Worm (Caenorhabditis elegans) whole organism, young adult: ENCODE measurements around the gene ugt-61.

Experiments
- B0019.2 ChIP-seq: fragments of 200-800 bp; sonication (Bioruptor generic); conservative IDR thresholded peaks from 2 replicates; pipeline ENCODE4 v1.3.6; 2022; ENCODE audit warnings: missing genetic modification reagents, missing genetic modification characterization, missing compliant biosample characterization
- B0261.1 ChIP-seq: sonication (generic microtip); optimal IDR thresholded peaks from 2 replicates; lab custom pipeline; 2016; ENCODE audit warnings: mild to moderate bottlenecking, missing genetic modification characterization, moderate library complexity, missing compliant biosample characterization
- F23B12.7 ChIP-seq: sonication (generic microtip); optimal IDR thresholded peaks from 2 replicates; lab custom pipeline; 2017; ENCODE audit warnings: missing genetic modification characterization, mild to moderate bottlenecking, missing compliant biosample characterization, antibody characterized with exemption, moderate library complexity; ENCODE audit not compliant: insufficient read depth
- F37B4.10 ChIP-seq: fragments of 200-800 bp; sonication (Bioruptor generic); IDR thresholded peaks from 2 replicates; pipeline ENCODE4 v1.3.6; 2022; ENCODE audit warnings: missing genetic modification characterization, missing compliant biosample characterization
- F39B2.1 ChIP-seq: fragments of 200-800 bp; sonication (Bioruptor generic); IDR thresholded peaks from 2 replicates; pipeline ENCODE4 v1.3.6; 2022; ENCODE audit warnings: missing genetic modification reagents, missing genetic modification characterization, missing compliant biosample characterization
- F49E8.2 ChIP-seq: sonication (generic microtip); optimal IDR thresholded peaks from 3 replicates; lab custom pipeline; 2017; ENCODE audit warnings: missing genetic modification characterization, mild to moderate bottlenecking, missing compliant biosample characterization, antibody characterized with exemption, moderate library complexity; ENCODE audit not compliant: insufficient read depth
- F55B11.4 ChIP-seq: sonication (generic microtip); optimal IDR thresholded peaks from 2 replicates; lab custom pipeline; 2016; ENCODE audit warnings: missing compliant biosample characterization, missing genetic modification characterization, borderline replicate concordance; ENCODE audit not compliant: insufficient read depth
- K12H6.12 ChIP-seq: fragments of 200-800 bp; sonication (Bioruptor generic); optimal IDR thresholded peaks from 2 replicates; lab custom pipeline; 2018; ENCODE audit warnings: mild to moderate bottlenecking, missing genetic modification characterization, missing compliant biosample characterization
- T26A5.8 ChIP-seq: sonication (generic microtip); optimal IDR thresholded peaks from 2 replicates; lab custom pipeline; 2016; ENCODE audit warnings: missing genetic modification characterization, missing compliant biosample characterization
- Y53F4B.3 ChIP-seq: fragments of 200-800 bp; sonication (Bioruptor generic); IDR thresholded peaks from 2 replicates; pipeline ENCODE4 v1.3.6; 2022; ENCODE audit warnings: missing genetic modification reagents, missing genetic modification characterization, missing compliant biosample characterization
- Y79H2A.3 ChIP-seq: fragments of 200-800 bp; sonication (Bioruptor generic); conservative IDR thresholded peaks from 2 replicates; pipeline ENCODE4 v1.3.6; 2022; ENCODE audit warnings: missing genetic modification reagents, missing genetic modification characterization, missing compliant biosample characterization
- aptf-3 ChIP-seq: fragments of 200-800 bp; sonication (Bioruptor generic); IDR thresholded peaks from 2 replicates; pipeline ENCODE4 v1.3.6; 2022; ENCODE audit warnings: missing genetic modification characterization, missing compliant biosample characterization
- attf-3 ChIP-seq: fragments of 200-800 bp; sonication (Bioruptor generic); conservative IDR thresholded peaks from 2 replicates; pipeline ENCODE4 v1.3.6; 2022; ENCODE audit warnings: missing genetic modification reagents, missing genetic modification characterization, missing compliant biosample characterization
- ccch-3 ChIP-seq: fragments of 200-800 bp; sonication (Bioruptor generic); optimal IDR thresholded peaks from 2 replicates; lab custom pipeline; 2018; ENCODE audit warnings: mild to moderate bottlenecking, missing genetic modification characterization, missing compliant biosample characterization
- cebp-1 ChIP-seq, 2 experiments: fragments of 200-800 bp in 1 of 2; sonication (Bioruptor generic) in 1 of 2; sonication (generic microtip) in 1 of 2; IDR thresholded peaks in 1 of 2; optimal IDR thresholded peaks in 1 of 2; 2 replicates each; pipeline versions ENCODE4 v1.3.6 to Lab custom; 2017 to 2022; ENCODE audit warnings: missing compliant biosample characterization in 2 of 2, missing genetic modification characterization in 2 of 2, mild to moderate bottlenecking in 1 of 2, missing genetic modification reagents in 1 of 2, moderate library complexity in 1 of 2
- ceh-100 ChIP-seq: fragments of 200-800 bp; sonication (Bioruptor generic); IDR thresholded peaks from 2 replicates; pipeline ENCODE4 v1.3.6; 2022; ENCODE audit warnings: missing genetic modification reagents, missing genetic modification characterization, missing compliant biosample characterization
- ceh-79 ChIP-seq: sonication (generic microtip); optimal IDR thresholded peaks from 2 replicates; lab custom pipeline; 2017; ENCODE audit warnings: mild to moderate bottlenecking, missing genetic modification characterization, missing compliant biosample characterization
- ceh-91 ChIP-seq: fragments of 200-800 bp; sonication (Bioruptor generic); IDR thresholded peaks from 2 replicates; pipeline ENCODE4 v1.3.6; 2022; ENCODE audit warnings: missing genetic modification reagents, missing genetic modification characterization, missing compliant biosample characterization
- chd-7 ChIP-seq: sonication (generic microtip); optimal IDR thresholded peaks from 2 replicates; lab custom pipeline; 2016; ENCODE audit warnings: mild to moderate bottlenecking, missing genetic modification characterization, moderate library complexity, missing compliant biosample characterization
- efl-1 ChIP-seq: fragments of 150-350 bp; optimal IDR thresholded peaks from 2 replicates; lab custom pipeline; 2014; ENCODE audit warnings: missing biosample characterization, missing genetic modification reagents, missing genetic modification characterization
- him-1 ChIP-seq: sonication (generic microtip); optimal IDR thresholded peaks from 2 replicates; lab custom pipeline; 2016; ENCODE audit warnings: missing genotype, missing genetic modification reagents, missing genetic modification characterization, missing compliant biosample characterization
- hmg-20 ChIP-seq: fragments of 200-800 bp; sonication (Bioruptor generic); IDR thresholded peaks from 2 replicates; pipeline ENCODE4 v1.3.6; 2022; ENCODE audit warnings: missing genetic modification reagents, missing genetic modification characterization, missing compliant biosample characterization
- hsf-1 ChIP-seq: fragments of 200-800 bp; sonication (Bioruptor generic); IDR thresholded peaks from 2 replicates; pipeline ENCODE4 v1.3.6; 2022; ENCODE audit warnings: missing genetic modification reagents, missing genetic modification characterization, missing compliant biosample characterization
- lag-1 ChIP-seq: fragments of 200-800 bp; sonication (Bioruptor generic); IDR thresholded peaks from 2 replicates; pipeline ENCODE4 v1.3.6; 2022; ENCODE audit warnings: missing genetic modification reagents, missing genetic modification characterization, missing compliant biosample characterization
- lsy-27 ChIP-seq: sonication (generic microtip); optimal IDR thresholded peaks from 2 replicates; lab custom pipeline; 2017; ENCODE audit warnings: missing genetic modification characterization, mild to moderate bottlenecking, missing compliant biosample characterization, antibody characterized with exemption, missing genotype, borderline replicate concordance; ENCODE audit not compliant: insufficient read depth
- madf-10 ChIP-seq: sonication (generic microtip); optimal IDR thresholded peaks from 2 replicates; lab custom pipeline; 2016; ENCODE audit warnings: mild to moderate bottlenecking, missing genetic modification characterization, missing compliant biosample characterization
- mes-4 ChIP-seq: sonication (generic microtip); optimal IDR thresholded peaks from 2 replicates; lab custom pipeline; 2016; ENCODE audit warnings: missing genotype, missing genetic modification characterization, missing compliant biosample characterization
- nfya-1 ChIP-seq: sonication (generic microtip); optimal IDR thresholded peaks from 2 replicates; lab custom pipeline; 2017; ENCODE audit warnings: antibody characterized with exemption, missing compliant biosample characterization, missing genetic modification characterization, borderline replicate concordance; ENCODE audit not compliant: insufficient read depth
- pbrm-1 ChIP-seq: fragments of 200-800 bp; sonication (Bioruptor generic); IDR thresholded peaks from 2 replicates; pipeline ENCODE4 v1.3.6; 2022; ENCODE audit warnings: missing genetic modification reagents, missing genetic modification characterization, missing compliant biosample characterization
- rcor-1 ChIP-seq: fragments of 200-800 bp; sonication (Bioruptor generic); IDR thresholded peaks from 2 replicates; pipeline ENCODE4 v1.3.6; 2022; ENCODE audit warnings: missing genetic modification reagents, missing genetic modification characterization, missing compliant biosample characterization
- snpc-4 ChIP-seq, 5 experiments: fragments of 150-350 bp in 1 of 5; sonication (generic microtip) in 4 of 5; optimal IDR thresholded peaks; 2 replicates each; lab custom pipeline; 2014 to 2018; ENCODE audit warnings: missing genetic modification characterization in 5 of 5, missing biosample characterization in 3 of 5, antibody characterized with exemption in 2 of 5, mild to moderate bottlenecking in 2 of 5, missing compliant biosample characterization in 2 of 5, missing genotype in 2 of 5, moderate library complexity in 2 of 5, missing genetic modification reagents in 1 of 5
- sptf-2 ChIP-seq: fragments of 200-800 bp; sonication (Bioruptor generic); optimal IDR thresholded peaks from 2 replicates; lab custom pipeline; 2018; ENCODE audit warnings: mild to moderate bottlenecking, missing genetic modification characterization, missing compliant biosample characterization
- unc-62 ChIP-seq: fragments of 150-350 bp; optimal IDR thresholded peaks from 2 replicates; lab custom pipeline; 2014; ENCODE audit warnings: missing biosample characterization, missing genetic modification reagents, missing genetic modification characterization
- zim-3 ChIP-seq: sonication (generic microtip); optimal IDR thresholded peaks from 2 replicates; lab custom pipeline; 2017; ENCODE audit warnings: mild to moderate bottlenecking, missing genetic modification characterization, moderate library complexity, missing compliant biosample characterization
- ztf-18 ChIP-seq: sonication (generic microtip); optimal IDR thresholded peaks from 2 replicates; lab custom pipeline; 2016; ENCODE audit warnings: missing genotype, mild to moderate bottlenecking, missing genetic modification characterization, missing compliant biosample characterization
- ztf-22 ChIP-seq: fragments of 200-800 bp; sonication (Bioruptor generic); optimal IDR thresholded peaks from 2 replicates; lab custom pipeline; 2018; ENCODE audit warnings: mild to moderate bottlenecking, missing genetic modification characterization, moderate library complexity, missing compliant biosample characterization
- ztf-26 ChIP-seq: sonication (generic microtip); optimal IDR thresholded peaks from 2 replicates; lab custom pipeline; 2017; ENCODE audit warnings: missing genetic modification characterization, missing compliant biosample characterization
- ztf-6 ChIP-seq: fragments of 200-800 bp; sonication (Bioruptor generic); IDR thresholded peaks from 2 replicates; pipeline ENCODE4 v1.3.6; 2022; ENCODE audit warnings: missing genetic modification reagents, missing genetic modification characterization, missing compliant biosample characterization

ugt-61 gene

DNA sequence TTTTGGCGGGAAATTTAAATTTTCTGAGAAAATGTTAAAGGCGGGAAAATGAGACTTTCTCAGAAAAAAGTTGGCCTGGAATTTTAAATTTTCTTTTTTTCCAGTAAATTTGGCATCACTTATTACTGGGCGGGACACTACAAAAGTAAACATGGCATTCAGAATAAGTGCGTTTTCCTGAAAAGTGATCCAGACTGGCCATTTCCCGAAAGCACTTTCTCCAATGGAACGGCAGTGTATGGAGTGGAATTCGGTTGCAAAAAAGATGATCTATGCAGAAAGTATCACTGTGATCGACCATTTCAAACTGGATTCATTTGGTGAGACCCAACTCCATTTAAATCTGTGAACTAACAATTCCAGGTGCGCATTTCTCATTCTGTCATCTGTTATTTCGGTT, 45.6 kb downstream of the ugt-61 start:
- TF ChIP-seq ceh-100 (no peak), hsf-1 (GFP tag; lab: Robert Waterston, UW) (no peak), K12H6.12 (tag; lab: Kevin White, UChicago) (no peak), unc-62 (GFP tag; lab: Kevin White, UChicago) (no peak), ccch-3 (GFP tag; lab: Kevin White, UChicago) (no peak), B0019.2 (GFP tag; lab: Robert Waterston, UW) (no peak), ceh-91 (GFP tag; lab: Robert Waterston, UW) (no peak), ztf-6 (GFP tag; lab: Robert Waterston, UW) (no peak), rcor-1 (GFP tag; lab: Robert Waterston, UW) (no peak), cebp-1 (GFP tag; IDR thresholded peaks at IDR 0.05; lab: Robert Waterston, UW) (no peak), cebp-1 (tag; optimal IDR thresholded peaks at IDR 0.05; lab: Kevin White, UChicago) (no peak), nfya-1 (no peak)

DNA sequence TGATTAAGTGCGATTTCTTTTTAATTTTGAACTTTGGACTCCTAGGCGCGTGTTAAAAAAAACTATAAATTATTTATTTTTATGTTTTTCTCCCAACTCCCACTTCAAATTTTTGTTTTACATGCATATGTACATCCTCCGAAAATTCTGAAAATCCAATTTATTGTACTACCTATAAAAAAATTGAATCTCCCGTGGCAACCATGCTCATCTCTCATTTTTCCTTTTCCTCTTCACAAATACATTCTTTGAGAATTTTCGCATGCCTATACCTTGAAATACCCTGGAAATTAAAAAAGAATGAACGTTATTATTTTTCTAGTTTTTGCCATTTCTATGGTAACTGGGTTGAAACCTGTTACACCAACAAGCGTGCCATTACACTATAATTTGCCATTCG, 46.6 kb downstream of the ugt-61 start, which contains the start of gene R02F11.10:
R02F11.10 (plus strand) TSS at position 301 of the 400 bp plus-strand sequence.
- TF ChIP-seq ztf-26 (tag; lab: Kevin White, UChicago) (no peak), T26A5.8 (tag; lab: Kevin White, UChicago) (no peak), ztf-22 (GFP tag; lab: Kevin White, UChicago) (no peak), aptf-3 (GFP tag; lab: Robert Waterston, UW) (no peak), F55B11.4 (tag; lab: Kevin White, UChicago) (no peak), hmg-20 (GFP tag; lab: Robert Waterston, UW) (no peak), F37B4.10 (GFP tag; lab: Robert Waterston, UW) (no peak), lag-1 (GFP tag; lab: Robert Waterston, UW) (no peak), F49E8.2 (tag; lab: Kevin White, UChicago) (no peak), lsy-27 (no peak), pbrm-1 (GFP tag; lab: Robert Waterston, UW) (no peak), chd-7 (tag; lab: Kevin White, UChicago) (no peak), ceh-79 (tag; lab: Kevin White, UChicago) (no peak), B0261.1 (tag; lab: Kevin White, UChicago) (no peak), Y79H2A.3 (GFP tag; lab: Robert Waterston, UW) (no peak)

DNA sequence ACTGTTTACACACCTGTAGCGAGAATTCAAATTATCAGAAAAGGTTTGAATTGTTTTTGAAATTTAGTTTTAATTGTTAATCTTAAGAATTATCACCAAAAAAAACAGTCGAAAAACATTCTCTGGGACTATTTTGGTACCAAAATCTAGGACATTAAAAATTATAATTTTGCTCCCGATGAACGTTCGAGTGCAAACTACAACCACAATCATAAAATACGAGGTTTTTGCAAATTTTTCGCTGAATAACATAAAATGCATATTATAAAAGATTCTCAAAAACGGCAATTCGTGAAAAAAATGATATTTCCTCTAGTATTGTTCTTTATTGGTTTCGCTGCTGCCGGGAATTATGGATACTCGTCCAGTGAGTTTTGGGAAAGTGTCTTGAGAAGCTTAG, 48.1 kb downstream of the ugt-61 start, which contains the start of gene R02F11.12:
R02F11.12 (plus strand) TSS at position 301 of the 400 bp plus-strand sequence.
- TF ChIP-seq Y53F4B.3 (GFP tag; lab: Robert Waterston, UW) (no peak), mes-4 (tag; lab: Kevin White, UChicago) (no peak), him-1 (tag; lab: Kevin White, UChicago) (no peak), lsy-27 (no peak), F39B2.1 (GFP tag; lab: Robert Waterston, UW) (no peak), ceh-79 (tag; lab: Kevin White, UChicago) (no peak), F23B12.7 (no peak), ztf-18 (tag; lab: Kevin White, UChicago) (no peak), sptf-2 (no peak), ceh-100 (no peak), zim-3 (tag; lab: Kevin White, UChicago) (no peak), attf-3 (no peak), snpc-4 (GFP tag; optimal IDR thresholded peaks at IDR 0.05; lab: Kevin White, UChicago) (no peak), snpc-4 (tag; optimal IDR thresholded peaks at IDR 0.05; lab: Kevin White, UChicago) (no peak), madf-10 (tag; lab: Kevin White, UChicago) (no peak), efl-1 (GFP tag; lab: Kevin White, UChicago) (no peak)
